Worm (Caenorhabditis elegans) whole organism, L1 larva: Measurements from ENCODE around the gene str-90.

Experiments
- C04F5.9 ChIP-seq: sonication (generic microtip); optimal IDR thresholded peaks from 2 replicates; lab custom pipeline; 2016; ENCODE audit warnings: missing genetic modification characterization, missing compliant biosample characterization
- C16A3.4 ChIP-seq: fragments of 150-350 bp; optimal IDR thresholded peaks from 2 replicates; lab custom pipeline; 2014; ENCODE audit warnings: missing biosample characterization, missing genetic modification characterization
- ceh-63 ChIP-seq: fragments of 200-800 bp; sonication (Bioruptor generic); optimal IDR thresholded peaks from 2 replicates; lab custom pipeline; 2018; ENCODE audit warnings: mild to moderate bottlenecking, missing genetic modification characterization, missing compliant biosample characterization
- ceh-8 ChIP-seq: fragments of 200-800 bp; sonication (Bioruptor generic); optimal IDR thresholded peaks from 2 replicates; lab custom pipeline; 2018; ENCODE audit warnings: mild to moderate bottlenecking, missing genetic modification characterization, moderate library complexity, missing compliant biosample characterization
- dsc-1 ChIP-seq: sonication (generic microtip); optimal IDR thresholded peaks from 2 replicates; lab custom pipeline; 2016; ENCODE audit warnings: mild to moderate bottlenecking, missing genetic modification characterization, missing compliant biosample characterization
- efl-1 ChIP-seq, 4 experiments: fragments of 150-350 bp; optimal IDR thresholded peaks in 3 of 4; peaks in 1 of 4; 1 replicate in 1 of 4; 2 replicates in 3 of 4; lab custom pipeline; 2014; ENCODE audit warnings: missing biosample characterization in 2 of 4, missing genetic modification characterization in 2 of 4, missing genetic modification reagents in 2 of 4
- efl-3 ChIP-seq: fragments of 200-800 bp; sonication (Bioruptor generic); optimal IDR thresholded peaks from 2 replicates; lab custom pipeline; 2018; ENCODE audit warnings: mild to moderate bottlenecking, missing genetic modification characterization, missing compliant biosample characterization
- egl-13 ChIP-seq: sonication (generic microtip); optimal IDR thresholded peaks from 2 replicates; lab custom pipeline; 2016; ENCODE audit warnings: missing genotype, missing genetic modification reagents, missing genetic modification characterization, missing compliant biosample characterization
- ets-5 ChIP-seq: fragments of 200-800 bp; sonication (Bioruptor generic); IDR thresholded peaks from 2 replicates; pipeline ENCODE4 v1.3.6; 2022; ENCODE audit warnings: missing genetic modification characterization, missing compliant biosample characterization
- fkh-8 ChIP-seq: sonication (generic microtip); optimal IDR thresholded peaks from 2 replicates; lab custom pipeline; 2016; ENCODE audit warnings: mild to moderate bottlenecking, missing genetic modification characterization, missing compliant biosample characterization
- hlh-17 ChIP-seq: fragments of 200-800 bp; sonication (Bioruptor generic); optimal IDR thresholded peaks from 2 replicates; lab custom pipeline; 2018; ENCODE audit warnings: missing genetic modification characterization, mild to moderate bottlenecking, missing compliant biosample characterization, moderate library complexity, borderline replicate concordance
- hlh-4 ChIP-seq: sonication (generic microtip); optimal IDR thresholded peaks from 2 replicates; lab custom pipeline; 2016; ENCODE audit warnings: mild to moderate bottlenecking, missing genetic modification characterization, missing compliant biosample characterization
- hpl-2 ChIP-seq: fragments of 150-350 bp; optimal IDR thresholded peaks from 2 replicates; lab custom pipeline; 2014; ENCODE audit warnings: missing biosample characterization, missing genetic modification reagents, missing genetic modification characterization
- isw-1 ChIP-seq: fragments of 200-800 bp; sonication (Bioruptor generic); IDR thresholded peaks from 2 replicates; pipeline ENCODE4 v1.3.6; 2022; ENCODE audit warnings: missing genetic modification characterization, missing compliant biosample characterization
- lin-13 ChIP-seq: fragments of 150-350 bp; optimal IDR thresholded peaks from 2 replicates; lab custom pipeline; 2014; ENCODE audit warnings: missing biosample characterization, missing genetic modification reagents, missing genetic modification characterization
- lin-35 ChIP-seq, 2 experiments: fragments of 150-350 bp; optimal IDR thresholded peaks; 2 replicates each; lab custom pipeline; 2014; ENCODE audit warnings: missing biosample characterization in 2 of 2, missing genetic modification characterization in 2 of 2, missing genetic modification reagents in 2 of 2
- lir-3 ChIP-seq: sonication (generic microtip); optimal IDR thresholded peaks from 2 replicates; lab custom pipeline; 2016; ENCODE audit warnings: mild to moderate bottlenecking, missing genetic modification characterization, moderate library complexity, missing compliant biosample characterization; ENCODE audit not compliant: poor library complexity
- mef-2 ChIP-seq: fragments of 150-350 bp; optimal IDR thresholded peaks from 2 replicates; lab custom pipeline; 2014; ENCODE audit warnings: missing biosample characterization, missing genetic modification characterization
- nhr-11 ChIP-seq: fragments of 150-350 bp; optimal IDR thresholded peaks from 2 replicates; lab custom pipeline; 2014; ENCODE audit warnings: missing biosample characterization, missing genetic modification characterization
- nhr-237 ChIP-seq: fragments of 150-350 bp; optimal IDR thresholded peaks from 2 replicates; lab custom pipeline; 2014; ENCODE audit warnings: missing biosample characterization, missing genetic modification characterization
- nhr-71 ChIP-seq: sonication (generic microtip); optimal IDR thresholded peaks from 2 replicates; lab custom pipeline; 2016; ENCODE audit warnings: mild to moderate bottlenecking, missing genetic modification characterization, moderate library complexity, missing compliant biosample characterization
- nhr-77 ChIP-seq: fragments of 150-350 bp; optimal IDR thresholded peaks from 2 replicates; lab custom pipeline; 2014; ENCODE audit warnings: missing biosample characterization, missing genetic modification characterization
- nhr-84 ChIP-seq: sonication (generic microtip); optimal IDR thresholded peaks from 2 replicates; lab custom pipeline; 2017; ENCODE audit warnings: missing biosample characterization, missing genetic modification characterization
- nhr-90 ChIP-seq: sonication (generic microtip); optimal IDR thresholded peaks from 2 replicates; lab custom pipeline; 2016; ENCODE audit warnings: mild to moderate bottlenecking, missing genetic modification characterization, missing compliant biosample characterization; ENCODE audit not compliant: poor library complexity
- pax-3 ChIP-seq: fragments of 200-800 bp; sonication (Bioruptor generic); optimal IDR thresholded peaks from 2 replicates; lab custom pipeline; 2018; ENCODE audit warnings: mild to moderate bottlenecking, missing genetic modification characterization, moderate library complexity, missing compliant biosample characterization
- rnt-1 ChIP-seq: sonication (generic microtip); optimal IDR thresholded peaks from 2 replicates; lab custom pipeline; 2016; ENCODE audit warnings: mild to moderate bottlenecking, missing genetic modification characterization, moderate library complexity, missing compliant biosample characterization
- sptf-1 ChIP-seq: fragments of 150-350 bp; optimal IDR thresholded peaks from 2 replicates; lab custom pipeline; 2014; ENCODE audit warnings: missing biosample characterization, missing genetic modification characterization
- tbx-2 ChIP-seq: sonication (generic microtip); optimal IDR thresholded peaks from 2 replicates; lab custom pipeline; 2016; ENCODE audit warnings: missing genetic modification characterization, missing compliant biosample characterization
- unc-130 ChIP-seq: fragments of 150-350 bp; optimal IDR thresholded peaks from 2 replicates; lab custom pipeline; 2017; ENCODE audit warnings: missing biosample characterization, missing genetic modification characterization, inconsistent platforms
- xbp-1 ChIP-seq: sonication (generic microtip); optimal IDR thresholded peaks from 2 replicates; lab custom pipeline; 2016; ENCODE audit warnings: missing genetic modification characterization, missing compliant biosample characterization
- zip-4 ChIP-seq: fragments of 200-800 bp; sonication (Bioruptor generic); optimal IDR thresholded peaks from 2 replicates; lab custom pipeline; 2018; ENCODE audit warnings: mild to moderate bottlenecking, missing genetic modification characterization, moderate library complexity, missing compliant biosample characterization

Gene str-90

DNA sequence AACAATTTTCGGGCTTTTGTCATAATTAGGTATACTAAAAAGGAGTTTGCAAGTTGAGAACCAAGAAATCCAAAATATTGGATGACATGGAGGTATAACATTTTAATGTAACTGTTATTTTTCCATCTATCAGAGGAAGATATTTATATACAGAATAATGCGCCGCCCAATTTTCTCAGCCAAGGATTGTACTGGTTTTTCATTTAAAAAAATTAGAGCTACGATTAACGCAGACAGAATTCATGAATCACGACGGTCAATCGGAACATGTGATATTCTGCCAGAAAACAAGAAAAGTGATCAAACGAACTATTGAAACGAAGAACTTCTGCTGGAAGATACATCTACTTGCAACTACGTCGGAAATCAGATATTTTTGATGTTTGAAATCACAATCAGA, 4.8 kb upstream of the str-90 start, which contains the start of gene str-145:
TSS of gene str-145 (minus strand) at position 101 of the 400 bp plus-strand sequence.
- TF ChIP-seq nhr-84 (tag; lab: Kevin White, UChicago) (no peak), isw-1 (GFP tag; lab: Robert Waterston, UW) (no peak), C04F5.9 (tag; lab: Kevin White, UChicago) (no peak), ets-5 (no peak), hlh-4 (tag; lab: Kevin White, UChicago) (no peak), hlh-17 (GFP tag; lab: Kevin White, UChicago) (no peak), ceh-8 (no peak), hpl-2 (GFP tag; lab: Kevin White, UChicago) (no peak), nhr-90 (no peak), nhr-71 (no peak), nhr-237 (no peak), C16A3.4 (no peak), lin-13 (GFP tag; lab: Kevin White, UChicago) (no peak), zip-4 (GFP tag; lab: Kevin White, UChicago) (no peak), rnt-1 (tag; lab: Kevin White, UChicago) (no peak), efl-3 (GFP tag; lab: Kevin White, UChicago) (no peak), dsc-1 (tag; lab: Kevin White, UChicago) (no peak)

ce11 chrV:8099306-8099705, 3.8 kb upstream of the str-90 start, which contains the start of gene sdz-23:
Gene sdz-23, plus strand, starts transcription at chrV:8099606.
- TF ChIP-seq mef-2 (tag; lab: Kevin White, UChicago) = no peak
- no peak for TF ChIP-seq sptf-1 (tag; lab: Kevin White, UChicago)
- TF ChIP-seq pax-3 = no peak
- no peak for TF ChIP-seq nhr-11 (tag; lab: Kevin White, UChicago)
- no peak for TF ChIP-seq C04F5.9 (tag; lab: Kevin White, UChicago)
- no peak for TF ChIP-seq lin-35 (GFP tag; optimal IDR thresholded peaks at IDR 0.05; lab: Kevin White, UChicago)
- no peak for TF ChIP-seq xbp-1 (tag; lab: Kevin White, UChicago)
- TF ChIP-seq C16A3.4 = no peak
- TF ChIP-seq ceh-63 = no peak

DNA sequence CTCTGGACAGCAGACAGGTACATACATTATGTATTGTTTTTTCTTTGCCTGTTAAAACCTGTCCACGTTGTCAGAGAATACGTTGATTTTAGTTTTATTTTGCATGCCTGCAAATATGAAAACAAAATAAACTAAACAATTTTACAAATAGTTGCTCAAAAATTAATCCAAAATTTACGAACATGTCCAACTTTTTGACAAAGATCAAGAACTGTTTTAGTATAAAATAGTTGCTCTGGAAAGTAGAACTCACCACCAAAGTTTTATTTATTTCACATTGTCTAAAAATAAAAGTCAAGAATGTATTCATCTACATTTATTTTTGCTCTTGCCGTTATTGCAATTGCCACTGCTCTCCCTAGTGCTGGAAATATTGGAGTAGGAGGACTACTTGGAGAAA, 1.4 kb downstream of the str-90 start, which contains the start of gene srlf-16:
TSS of gene srlf-16 (plus strand) at position 301 of the 400 bp plus-strand sequence.
- TF ChIP-seq egl-13 (tag; lab: Kevin White, UChicago) (no peak), fkh-8 (tag; lab: Kevin White, UChicago) (no peak)
- TF ChIP-seq, all 84 proteins: peak for 0

ce11 chrV:8108670-8109069, 5.6 kb downstream of the str-90 start, which contains the start of gene myo-5:
Gene myo-5, plus strand, starts transcription at chrV:8108970.
- TF ChIP-seq lin-13 (GFP tag; lab: Kevin White, UChicago) = no peak
- no peak for TF ChIP-seq efl-1 (optimal IDR thresholded peaks at IDR 0.05; lab: Kevin White, UChicago)
- peak in 1 of 2 experiments; percentile 15 for TF ChIP-seq efl-1 (GFP tag; optimal IDR thresholded peaks at IDR 0.05 in 1 of 2; lab: Kevin White, UChicago)

DNA sequence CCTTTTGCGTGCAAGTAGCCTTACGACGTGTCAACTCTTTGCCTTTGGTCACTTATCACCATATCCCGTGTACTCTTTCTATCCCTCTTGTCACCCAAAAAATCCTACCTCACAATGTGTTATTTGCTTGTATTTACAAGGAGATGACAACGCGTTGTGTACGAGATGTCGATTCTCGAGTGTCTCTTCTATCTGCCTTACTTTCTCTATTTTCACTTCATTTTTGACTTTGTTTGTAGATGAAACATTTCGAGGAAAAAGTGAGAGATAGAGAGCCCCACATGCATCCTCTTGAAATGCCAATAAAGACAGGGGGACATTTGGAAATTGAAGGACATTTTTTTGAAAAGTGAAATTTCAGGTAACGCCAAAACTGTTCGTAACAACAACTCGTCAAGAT, 7.8 kb downstream of the str-90 start:
- TF ChIP-seq sptf-1 (tag; lab: Kevin White, UChicago) (no peak), nhr-237 (no peak), tbx-2 (tag; lab: Kevin White, UChicago) (peak; percentile 34), nhr-77 (peak; percentile 74)

- TF ChIP-seq lir-3 (tag; lab: Kevin White, UChicago) = no peak
- no peak for TF ChIP-seq unc-130 (tag; lab: Kevin White, UChicago)
Observed at ce11 chrV:8114542-8114941, 11.5 kb downstream of the str-90 start.
